Worm (Caenorhabditis elegans) whole organism, L3 larva: ENCODE measurements around the gene C52E2.4.

Experiments
- R02D3.7 ChIP-seq: fragments of 150-350 bp; optimal IDR thresholded peaks from 2 replicates; lab custom pipeline; 2014; ENCODE audit warnings: missing biosample characterization, missing genetic modification characterization
- daf-12 ChIP-seq: fragments of 150-350 bp; optimal IDR thresholded peaks from 2 replicates; lab custom pipeline; 2014; ENCODE audit warnings: missing biosample characterization, missing genetic modification reagents, missing genetic modification characterization
- nhr-77 ChIP-seq: fragments of 150-350 bp; optimal IDR thresholded peaks from 2 replicates; lab custom pipeline; 2014; ENCODE audit warnings: missing biosample characterization, missing genetic modification characterization

DNA sequence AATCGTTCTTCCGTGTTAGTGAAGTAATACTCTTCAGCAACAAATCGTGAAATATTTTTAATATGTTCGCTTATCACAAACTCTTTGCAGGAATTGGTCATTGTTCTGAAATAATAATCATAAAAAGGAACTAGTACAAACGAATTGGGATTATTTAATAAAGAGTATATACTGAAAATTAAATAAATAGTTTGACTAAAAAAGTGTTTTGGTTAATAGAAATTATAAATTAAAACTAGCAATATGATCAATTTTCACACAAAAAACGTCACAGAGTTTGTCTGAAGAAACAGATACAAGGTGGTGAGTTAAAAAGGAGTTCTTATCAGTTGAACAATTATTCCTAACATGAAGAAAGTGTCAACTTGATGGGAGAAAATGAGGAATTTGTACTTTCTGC is 39.8 kb downstream of the C52E2.4 start, which contains the start of gene math-5:
- TF ChIP-seq daf-12 (tag; lab: Kevin White, UChicago) = no peak
- TF ChIP-seq R02D3.7 (tag; lab: Kevin White, UChicago) = no peak
- TF ChIP-seq nhr-77 = no peak
